Worm (Caenorhabditis elegans): ENCODE measurements around the gene F56A11.4.

DNA sequence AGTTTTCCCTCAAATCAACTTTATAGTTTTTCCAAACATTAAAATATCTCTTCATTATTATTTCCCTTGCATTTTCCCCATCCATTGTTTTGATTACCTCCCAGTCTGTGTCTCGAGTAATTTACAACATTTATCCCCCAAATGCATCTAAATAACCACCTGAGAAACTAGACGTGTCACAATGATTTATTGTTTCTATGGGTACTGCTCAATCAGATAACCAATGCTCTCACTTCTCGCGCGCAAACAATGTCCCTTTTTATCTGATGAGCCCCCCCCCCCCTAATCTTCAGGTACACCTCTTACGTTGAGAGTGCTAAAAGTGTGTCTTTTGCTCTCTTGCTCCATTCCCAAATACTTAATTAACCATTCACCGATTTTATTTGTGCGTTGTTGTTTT lies 5.9 kb downstream of the F56A11.4 start:
- no peak for TF ChIP-seq aly-1 (tag; optimal IDR thresholded peaks at IDR 0.05)
- TF ChIP-seq flt-1 (GFP tag; IDR thresholded peaks at IDR 0.05), result no peak
- no peak for TF ChIP-seq hnd-1 (tag; optimal IDR thresholded peaks at IDR 0.05)
- no peak for TF ChIP-seq tbx-37 (GFP tag; conservative IDR thresholded peaks at IDR 0.05)
- TF ChIP-seq hmbx-1 (tag; optimal IDR thresholded peaks at IDR 0.05), result no peak
- TF ChIP-seq ceh-36 (tag; optimal IDR thresholded peaks at IDR 0.05), result no peak
- no peak for TF ChIP-seq ceh-13 (GFP tag; optimal IDR thresholded peaks at IDR 0.05)
- TF ChIP-seq ama-1 (optimal IDR thresholded peaks at IDR 0.05), result no peak
- TF ChIP-seq tbx-11 (GFP tag; IDR thresholded peaks at IDR 0.05), result no peak
- no peak for TF ChIP-seq ets-7 (tag; optimal IDR thresholded peaks at IDR 0.05)
- TF ChIP-seq hmg-4 (GFP tag; optimal IDR thresholded peaks at IDR 0.05), result no peak
- no peak for TF ChIP-seq B0310.2 (tag; optimal IDR thresholded peaks at IDR 0.05)
